Fruit fly (Drosophila melanogaster) whole organism, embryonic: ENCODE data around the gene Tango1.

Experiments used
- C15 ChIP-seq: fragments of 200-800 bp; sonication (Bioruptor generic); IDR thresholded peaks from 3 replicates; pipeline ENCODE4 v1.3.6; 2022; ENCODE audit warnings: missing biosample characterization, missing genetic modification characterization
- CG11560 ChIP-seq: fragments of 200-800 bp; sonication (Bioruptor generic); IDR thresholded peaks from 3 replicates; pipeline ENCODE4 v1.3.6; 2022; ENCODE audit warnings: missing biosample characterization, missing genetic modification characterization
- CG11723 ChIP-seq: fragments of 200-800 bp; sonication (Bioruptor generic); optimal IDR thresholded peaks from 2 replicates; lab custom pipeline; 2017; ENCODE audit warnings: missing biosample characterization, mild to moderate bottlenecking, missing genetic modification characterization
- CG12391 ChIP-seq: fragments of 200-800 bp; sonication (Bioruptor generic); optimal IDR thresholded peaks from 3 replicates; lab custom pipeline; 2018; ENCODE audit warnings: missing biosample characterization, mild to moderate bottlenecking, missing genetic modification characterization, moderate library complexity
- CG13775 ChIP-seq: fragments of 200-800 bp; sonication (Bioruptor generic); optimal IDR thresholded peaks from 3 replicates; lab custom pipeline; 2017; ENCODE audit warnings: missing biosample characterization, mild to moderate bottlenecking, missing genetic modification characterization
- CG16779 ChIP-seq: fragments of 200-800 bp; sonication (Bioruptor generic); IDR thresholded peaks from 2 replicates; pipeline ENCODE4 v1.3.6; 2022; ENCODE audit warnings: missing biosample characterization, missing genetic modification characterization
- CG17568 ChIP-seq: fragments of 200-800 bp; sonication (Bioruptor generic); optimal IDR thresholded peaks from 2 replicates; lab custom pipeline; 2018; ENCODE audit warnings: missing biosample characterization, mild to moderate bottlenecking, missing genetic modification characterization, moderate library complexity
- CG18262 ChIP-seq: fragments of 200-800 bp; optimal IDR thresholded peaks from 3 replicates; lab custom pipeline; 2019; ENCODE audit warnings: missing biosample characterization, mild to moderate bottlenecking, missing genetic modification characterization, moderate library complexity
- CG18764 ChIP-seq: fragments of 200-800 bp; sonication (Bioruptor generic); optimal IDR thresholded peaks from 3 replicates; lab custom pipeline; 2016; ENCODE audit warnings: missing biosample characterization, missing genetic modification characterization
- CG2889 ChIP-seq: fragments of 200-800 bp; sonication (Bioruptor generic); IDR thresholded peaks from 3 replicates; pipeline ENCODE4 v1.3.6; 2022; ENCODE audit warnings: missing biosample characterization, missing genetic modification characterization
- CG32772 ChIP-seq: fragments of 200-800 bp; sonication (Bioruptor generic); IDR thresholded peaks from 2 replicates; pipeline ENCODE4 v1.3.6; 2022; ENCODE audit warnings: missing biosample characterization, missing genetic modification characterization
- CG5180 ChIP-seq: fragments of 200-800 bp; sonication (Bioruptor generic); optimal IDR thresholded peaks from 3 replicates; lab custom pipeline; 2017; ENCODE audit warnings: missing biosample characterization, missing genetic modification characterization, mild to moderate bottlenecking, moderate library complexity, missing genetic modification reagents
- CG6654 ChIP-seq: fragments of 200-800 bp; sonication (Bioruptor generic); optimal IDR thresholded peaks from 2 replicates; lab custom pipeline; 2017; ENCODE audit warnings: missing biosample characterization, mild to moderate bottlenecking, missing genetic modification characterization
- CG7963 ChIP-seq: fragments of 200-800 bp; sonication (Bioruptor generic); IDR thresholded peaks from 3 replicates; pipeline ENCODE4 v1.3.6; 2022; ENCODE audit warnings: missing biosample characterization, missing genetic modification characterization; ENCODE audit not compliant: partially characterized antibody
- CG7987 ChIP-seq: fragments of 200-800 bp; sonication (Bioruptor generic); optimal IDR thresholded peaks from 2 replicates; lab custom pipeline; 2018; ENCODE audit warnings: missing biosample characterization, mild to moderate bottlenecking, missing genetic modification characterization, moderate library complexity
- CG9215 ChIP-seq: fragments of 200-800 bp; sonication (Bioruptor generic); IDR thresholded peaks from 2 replicates; pipeline ENCODE4 v1.3.6; 2022; ENCODE audit warnings: missing biosample characterization, missing genetic modification characterization
- CHES-1-like ChIP-seq: fragments of 200-800 bp; sonication (Bioruptor generic); optimal IDR thresholded peaks from 2 replicates; lab custom pipeline; 2016; ENCODE audit warnings: missing biosample characterization, missing genetic modification characterization
- CkIIα-i1 ChIP-seq: fragments of 200-800 bp; sonication (Bioruptor generic); IDR thresholded peaks from 2 replicates; pipeline ENCODE4 v1.3.6; 2022; ENCODE audit warnings: missing biosample characterization, missing genetic modification characterization
- D19B ChIP-seq: fragments of 200-800 bp; sonication (Bioruptor generic); optimal IDR thresholded peaks from 2 replicates; lab custom pipeline; 2017; ENCODE audit warnings: missing biosample characterization, mild to moderate bottlenecking, missing genetic modification characterization
- Dll ChIP-seq: fragments of 200-800 bp; sonication (Bioruptor generic); IDR thresholded peaks from 4 replicates; pipeline ENCODE4 v1.3.6; 2022; ENCODE audit warnings: missing biosample characterization, missing genetic modification characterization; ENCODE audit not compliant: partially characterized antibody
- HLH3B ChIP-seq: fragments of 200-800 bp; sonication (Bioruptor generic); IDR thresholded peaks from 2 replicates; pipeline ENCODE4 v1.3.6; 2022; ENCODE audit warnings: missing biosample characterization, missing genetic modification characterization
- HLHmδ ChIP-seq: fragments of 200-800 bp; sonication (Bioruptor generic); optimal IDR thresholded peaks from 2 replicates; lab custom pipeline; 2018; ENCODE audit warnings: missing biosample characterization, mild to moderate bottlenecking, missing genetic modification characterization, moderate library complexity
- Hr51 ChIP-seq, 2 experiments: fragments of 200-800 bp; sonication (Bioruptor generic); optimal IDR thresholded peaks; 2 replicates in 1 of 2; 3 replicates in 1 of 2; lab custom pipeline; 2016 to 2018; ENCODE audit warnings: missing biosample characterization in 2 of 2, missing genetic modification characterization in 2 of 2, mild to moderate bottlenecking in 1 of 2, moderate library complexity in 1 of 2
- Lhr ChIP-seq: fragments of 200-800 bp; sonication (Bioruptor generic); optimal IDR thresholded peaks from 3 replicates; lab custom pipeline; 2017; ENCODE audit warnings: mild to moderate bottlenecking, missing biosample characterization, missing genetic modification reagents, missing genetic modification characterization
- NC2α ChIP-seq: fragments of 200-800 bp; sonication (Bioruptor generic); optimal IDR thresholded peaks from 2 replicates; lab custom pipeline; 2016; ENCODE audit warnings: missing biosample characterization, missing genetic modification characterization
- Neu2 ChIP-seq: fragments of 200-800 bp; sonication (Bioruptor generic); optimal IDR thresholded peaks from 3 replicates; lab custom pipeline; 2016; ENCODE audit warnings: missing biosample characterization, missing genetic modification characterization, borderline replicate concordance
- Poxn ChIP-seq: fragments of 200-800 bp; sonication (Bioruptor generic); IDR thresholded peaks from 2 replicates; pipeline ENCODE4 v1.3.6; 2022; ENCODE audit warnings: missing biosample characterization, missing genetic modification characterization
- Ptx1 ChIP-seq: fragments of 200-800 bp; sonication (Bioruptor generic); IDR thresholded peaks from 2 replicates; pipeline ENCODE4 v1.3.6; 2022; ENCODE audit warnings: missing biosample characterization, missing genetic modification characterization
- Rfx ChIP-seq: fragments of 200-800 bp; sonication (Bioruptor generic); IDR thresholded peaks from 2 replicates; pipeline ENCODE4 v1.3.6; 2022; ENCODE audit warnings: missing biosample characterization, missing genetic modification characterization
- Side ChIP-seq: fragments of 200-800 bp; sonication (Bioruptor generic); optimal IDR thresholded peaks from 2 replicates; lab custom pipeline; 2016; ENCODE audit warnings: missing biosample characterization, missing genetic modification characterization
- Ssrp ChIP-seq: fragments of 200-800 bp; sonication (Bioruptor generic); optimal IDR thresholded peaks from 2 replicates; lab custom pipeline; 2018; ENCODE audit warnings: missing biosample characterization, mild to moderate bottlenecking, missing genetic modification characterization, moderate library complexity
- ab ChIP-seq: fragments of 200-800 bp; sonication (Bioruptor generic); optimal IDR thresholded peaks from 2 replicates; lab custom pipeline; 2016; ENCODE audit warnings: missing biosample characterization, missing genetic modification characterization
- corto ChIP-seq: fragments of 200-800 bp; sonication (Bioruptor generic); optimal IDR thresholded peaks from 2 replicates; lab custom pipeline; 2016; ENCODE audit warnings: missing biosample characterization, mild to moderate bottlenecking, missing genetic modification characterization, moderate library complexity
- crol ChIP-seq: fragments of 200-800 bp; sonication (Bioruptor generic); IDR thresholded peaks from 2 replicates; pipeline ENCODE4 v1.3.6; 2022; ENCODE audit warnings: missing biosample characterization, missing genetic modification characterization
- emc ChIP-seq: fragments of 200-800 bp; sonication (Bioruptor generic); optimal IDR thresholded peaks from 2 replicates; lab custom pipeline; 2016; ENCODE audit warnings: missing biosample characterization, missing genetic modification characterization
- fd64A ChIP-seq: fragments of 200-800 bp; sonication (Bioruptor generic); optimal IDR thresholded peaks from 3 replicates; lab custom pipeline; 2018; ENCODE audit warnings: missing biosample characterization, mild to moderate bottlenecking, missing genetic modification characterization
- gsb ChIP-seq: fragments of 200-800 bp; sonication (Bioruptor generic); IDR thresholded peaks from 2 replicates; pipeline ENCODE4 v1.3.6; 2022; ENCODE audit warnings: missing biosample characterization, missing genetic modification characterization
- ind ChIP-seq: fragments of 200-800 bp; sonication (Bioruptor generic); optimal IDR thresholded peaks from 3 replicates; lab custom pipeline; 2016; ENCODE audit warnings: missing biosample characterization, missing genetic modification characterization
- kay ChIP-seq: fragments of 200-800 bp; sonication (Bioruptor generic); optimal IDR thresholded peaks from 2 replicates; lab custom pipeline; 2016; ENCODE audit warnings: missing biosample characterization, missing genetic modification characterization
- ken ChIP-seq: fragments of 200-800 bp; sonication (Bioruptor generic); IDR thresholded peaks from 3 replicates; pipeline ENCODE4 v1.3.6; 2022; ENCODE audit warnings: missing biosample characterization, missing genetic modification characterization
- knrl ChIP-seq: fragments of 200-800 bp; sonication (Bioruptor generic); IDR thresholded peaks from 3 replicates; pipeline ENCODE4 v1.3.6; 2022; ENCODE audit warnings: missing biosample characterization, missing genetic modification characterization; ENCODE audit not compliant: partially characterized antibody
- nau ChIP-seq: fragments of 200-800 bp; sonication (Bioruptor generic); optimal IDR thresholded peaks from 3 replicates; lab custom pipeline; 2017; ENCODE audit warnings: missing biosample characterization, mild to moderate bottlenecking, missing genetic modification characterization, missing genetic modification reagents
- pzg ChIP-seq: fragments of 200-800 bp; sonication (Bioruptor generic); optimal IDR thresholded peaks from 3 replicates; lab custom pipeline; 2018; ENCODE audit warnings: missing biosample characterization, mild to moderate bottlenecking, missing genetic modification characterization, moderate library complexity
- sna ChIP-seq: fragments of 200-800 bp; sonication (Bioruptor generic); IDR thresholded peaks from 2 replicates; pipeline ENCODE4 v1.3.6; 2022; ENCODE audit warnings: missing biosample characterization, missing genetic modification characterization; ENCODE audit not compliant: partially characterized antibody
- trh ChIP-seq: fragments of 200-800 bp; sonication (Bioruptor generic); optimal IDR thresholded peaks from 2 replicates; lab custom pipeline; 2016; ENCODE audit warnings: missing biosample characterization, missing genetic modification characterization
- twi ChIP-seq: fragments of 200-800 bp; optimal IDR thresholded peaks from 2 replicates; lab custom pipeline; 2019; ENCODE audit warnings: missing biosample characterization, mild to moderate bottlenecking, missing genetic modification characterization, moderate library complexity
- tx ChIP-seq: fragments of 200-800 bp; sonication (Bioruptor generic); optimal IDR thresholded peaks from 2 replicates; lab custom pipeline; 2016; ENCODE audit warnings: missing biosample characterization, missing genetic modification characterization
- unc-4 ChIP-seq: fragments of 200-800 bp; sonication (Bioruptor generic); IDR thresholded peaks from 2 replicates; pipeline ENCODE4 v1.3.6; 2022; ENCODE audit warnings: missing biosample characterization, missing genetic modification characterization; ENCODE audit not compliant: partially characterized antibody
- vfl ChIP-seq: fragments of 200-800 bp; sonication (Bioruptor generic); optimal IDR thresholded peaks from 2 replicates; lab custom pipeline; 2016; ENCODE audit warnings: missing biosample characterization, missing genetic modification characterization
- vvl ChIP-seq: fragments of 200-800 bp; sonication (Bioruptor generic); IDR thresholded peaks from 2 replicates; pipeline ENCODE4 v1.3.6; 2022; ENCODE audit warnings: missing biosample characterization, missing genetic modification characterization
- z ChIP-seq: fragments of 200-800 bp; sonication (Bioruptor generic); IDR thresholded peaks from 3 replicates; pipeline ENCODE4 v1.3.6; 2022; ENCODE audit warnings: missing biosample characterization, missing genetic modification characterization

Gene Tango1

DNA sequence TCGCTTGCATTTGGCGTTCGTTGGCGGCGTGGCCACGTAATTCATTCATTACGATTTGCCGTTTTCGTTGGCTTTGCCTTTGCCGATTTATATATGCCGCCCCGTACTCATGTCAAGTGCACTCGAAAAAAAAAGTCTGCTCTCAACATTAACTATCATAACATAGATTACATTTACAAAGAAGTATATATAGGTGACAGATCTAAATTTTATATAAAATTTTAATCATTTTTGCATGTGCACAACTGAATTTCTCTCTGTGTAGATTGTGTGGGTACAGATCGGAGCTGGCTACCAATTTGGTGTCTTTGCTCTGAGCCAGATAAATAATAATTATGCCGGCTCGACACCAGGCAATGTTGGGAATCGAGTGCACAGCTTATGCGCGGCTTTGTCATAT, 49.2 kb downstream of the Tango1 start (continued):
- TF ChIP-seq ken (GFP tag; lab: Robert Waterston, UW): peak; percentile 33; the same call in 1 of the 3 replicates
- TF ChIP-seq trh (GFP tag; lab: Kevin White, UChicago): no peak
- TF ChIP-seq NC2α (GFP tag; lab: Kevin White, UChicago): no peak
- TF ChIP-seq Poxn (GFP tag; lab: Robert Waterston, UW): no peak
- TF ChIP-seq CG11723 (GFP tag; lab: Kevin White, UChicago): no peak
- no peak for TF ChIP-seq CG11560 (tag; lab: Robert Waterston, UW)
- peak; percentile 42 for TF ChIP-seq Ssrp (tag; lab: Kevin White, UChicago)
- TF ChIP-seq Hr51 (GFP tag; optimal IDR thresholded peaks at IDR 0.05; lab: Kevin White, UChicago): peak in 1 of 2 experiments; percentile 63
- TF ChIP-seq corto (GFP tag; lab: Kevin White, UChicago): no peak
- TF ChIP-seq HLH3B (GFP tag; lab: Robert Waterston, UW): peak; percentile 70
- peak; percentile 26 for TF ChIP-seq CG13775 (GFP tag; lab: Kevin White, UChicago)
- peak; percentile 7 for TF ChIP-seq CG18764 (GFP tag; lab: Kevin White, UChicago)
- TF ChIP-seq kay (GFP tag; lab: Kevin White, UChicago): no peak
- TF ChIP-seq D19B (GFP tag; lab: Kevin White, UChicago): no peak
- no peak for TF ChIP-seq gsb (GFP tag; lab: Robert Waterston, UW)
- TF ChIP-seq pzg: no peak
- TF ChIP-seq nau (GFP tag; lab: Kevin White, UChicago): no peak
- no peak for TF ChIP-seq unc-4 (GFP tag; lab: Robert Waterston, UW)
- TF ChIP-seq CG17568: no peak
- no peak for TF ChIP-seq tx
- TF ChIP-seq Neu2 (GFP tag; lab: Kevin White, UChicago): no peak
- TF ChIP-seq vfl (GFP tag; lab: Kevin White, UChicago): no peak
- TF ChIP-seq Side (GFP tag; lab: Kevin White, UChicago): no peak
- TF ChIP-seq CkIIα-i1 (GFP tag; lab: Robert Waterston, UW): no peak
- peak; percentile 51; the same call in 1 of the 3 replicates for TF ChIP-seq CG2889 (GFP tag; lab: Robert Waterston, UW)
- TF ChIP-seq ind: peak; percentile 49
- TF ChIP-seq crol: no peak
- TF ChIP-seq CG7987 (GFP tag; lab: Kevin White, UChicago): no peak
- TF ChIP-seq fd64A (GFP tag; lab: Kevin White, UChicago): no peak
- peak; percentile 64 for TF ChIP-seq Rfx (GFP tag; lab: Robert Waterston, UW)
- no peak for TF ChIP-seq C15 (GFP tag; lab: Robert Waterston, UW)
- TF ChIP-seq CG9215 (GFP tag; lab: Robert Waterston, UW): no peak
- TF ChIP-seq emc (GFP tag; lab: Kevin White, UChicago): no peak
- peak; percentile 40 for TF ChIP-seq CG12391
- peak; percentile 81 for TF ChIP-seq vvl (GFP tag; lab: Robert Waterston, UW)
- TF ChIP-seq CG7963 (GFP tag; lab: Robert Waterston, UW): no peak
- no peak for TF ChIP-seq sna (GFP tag; lab: Robert Waterston, UW)
- TF ChIP-seq ab: no peak
- no peak for TF ChIP-seq twi (tag; lab: Kevin White, UChicago)
- TF ChIP-seq HLHmδ (GFP tag; lab: Kevin White, UChicago): no peak
- TF ChIP-seq CG18262 (tag; lab: Kevin White, UChicago): peak; percentile 47
- TF ChIP-seq CG5180 (GFP tag; lab: Kevin White, UChicago): no peak
- TF ChIP-seq CG6654 (GFP tag; lab: Kevin White, UChicago): no peak
- TF ChIP-seq CG16779 (GFP tag; lab: Robert Waterston, UW): no peak
- peak; percentile 27; the same call in 1 of the 2 replicates for TF ChIP-seq CG32772 (GFP tag; lab: Robert Waterston, UW)
- no peak for TF ChIP-seq Dll (GFP tag; lab: Robert Waterston, UW)
- no peak for TF ChIP-seq knrl (GFP tag; lab: Robert Waterston, UW)
- no peak for TF ChIP-seq CHES-1-like
- TF ChIP-seq Lhr (GFP tag; lab: Kevin White, UChicago): no peak
- TF ChIP-seq z (GFP tag; lab: Robert Waterston, UW): no peak
- peak; percentile 72 for TF ChIP-seq Ptx1 (GFP tag; lab: Robert Waterston, UW)
